Worm (Caenorhabditis elegans): ENCODE measurements around the gene F31B12.3.

Gene F31B12.3

ce11 chrX:10853271-10853670, 32.9 kb upstream of the F31B12.3 start:
- peak; percentile 19 for TF ChIP-seq C34F6.9 (tag; optimal IDR thresholded peaks at IDR 0.05)
- no peak for TF ChIP-seq R02D3.7 (tag; optimal IDR thresholded peaks at IDR 0.05)
- TF ChIP-seq unc-62 (GFP tag; optimal IDR thresholded peaks at IDR 0.05) = no peak
- peak; percentile 67 for TF ChIP-seq nhr-129 (tag; optimal IDR thresholded peaks at IDR 0.05)
- TF ChIP-seq nhr-6 (tag; optimal IDR thresholded peaks at IDR 0.05) = no peak
- TF ChIP-seq sma-9 (GFP tag; optimal IDR thresholded peaks at IDR 0.05) = peak; percentile 38
- no peak for TF ChIP-seq sma-9 (tag; optimal IDR thresholded peaks at IDR 0.05)
- TF ChIP-seq F13H6.1 (tag; optimal IDR thresholded peaks at IDR 0.05) = peak; percentile 63
- no peak for TF ChIP-seq ceh-82 (tag; optimal IDR thresholded peaks at IDR 0.05)
- peak; percentile 8 for TF ChIP-seq mab-5 (tag; optimal IDR thresholded peaks at IDR 0.05)

- TF ChIP-seq lsy-2 (tag; optimal IDR thresholded peaks at IDR 0.05) (no peak), unc-55 (GFP tag; optimal IDR thresholded peaks at IDR 0.05) (no peak), ztf-11 (tag; optimal IDR thresholded peaks at IDR 0.05) (no peak), dmd-4 (tag; optimal IDR thresholded peaks at IDR 0.05) (no peak), nhr-77 (tag; optimal IDR thresholded peaks at IDR 0.05) (no peak), zag-1 (tag; optimal IDR thresholded peaks at IDR 0.05) (no peak), unc-62 (GFP tag; optimal IDR thresholded peaks at IDR 0.05) (no peak), Y55F3AM.14 (GFP tag; optimal IDR thresholded peaks at IDR 0.05) (no peak), ztf-1 (GFP tag; conservative IDR thresholded peaks at IDR 0.05) (no peak), C34F6.9 (tag; optimal IDR thresholded peaks at IDR 0.05) (no peak), elt-1 (tag; optimal IDR thresholded peaks at IDR 0.05) (no peak), aly-2 (tag; optimal IDR thresholded peaks at IDR 0.05) (no peak), blmp-1 (tag; optimal IDR thresholded peaks at IDR 0.05; ENCODE audit: insufficient read depth) (no peak), gmeb-1 (tag; optimal IDR thresholded peaks at IDR 0.05) (no peak), egl-27 (tag; optimal IDR thresholded peaks at IDR 0.05) (no peak), nhr-237 (tag; optimal IDR thresholded peaks at IDR 0.05) (no peak), alr-1 (tag; optimal IDR thresholded peaks at IDR 0.05) (no peak), nhr-21 (tag; optimal IDR thresholded peaks at IDR 0.05) (no peak), crh-2 (tag; optimal IDR thresholded peaks at IDR 0.05) (no peak)
These were observed 31.3 kb upstream of the F31B12.3 start for ce11 chrX:10851735-10852134.

DNA sequence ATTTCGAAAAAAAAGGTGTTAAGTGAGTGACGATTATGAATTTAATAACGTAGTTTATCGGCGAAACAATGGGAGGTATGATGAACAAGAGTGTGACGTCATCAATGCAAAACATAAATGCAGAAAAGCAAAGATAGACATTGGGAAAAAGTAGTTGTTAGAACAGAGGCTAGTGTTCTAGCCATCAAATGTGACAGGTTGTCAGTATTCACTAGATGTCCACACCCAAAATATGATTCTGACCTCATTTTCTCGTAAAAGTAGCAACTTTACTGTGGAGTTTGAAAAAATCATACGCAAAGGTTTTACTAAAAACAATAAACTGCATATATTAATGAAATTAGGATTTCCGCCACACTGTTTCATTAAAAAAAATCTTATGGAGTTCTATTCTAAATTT, 30.8 kb upstream of the F31B12.3 start:
- TF ChIP-seq dmd-4 (tag; optimal IDR thresholded peaks at IDR 0.05) = no peak
- TF ChIP-seq nhr-12 (tag; optimal IDR thresholded peaks at IDR 0.05) = no peak
- TF ChIP-seq F13H6.1 (tag; optimal IDR thresholded peaks at IDR 0.05) = no peak
- TF ChIP-seq ceh-82 (tag; optimal IDR thresholded peaks at IDR 0.05) = no peak
- TF ChIP-seq R02D3.7 (tag; optimal IDR thresholded peaks at IDR 0.05) = no peak
- TF ChIP-seq unc-39 (tag; optimal IDR thresholded peaks at IDR 0.05) = no peak
- no peak for TF ChIP-seq nhr-129 (tag; optimal IDR thresholded peaks at IDR 0.05)
- TF ChIP-seq nhr-6 (tag; optimal IDR thresholded peaks at IDR 0.05) = no peak
- no peak for TF ChIP-seq skn-1 (tag; optimal IDR thresholded peaks at IDR 0.05)
- no peak for TF ChIP-seq lin-13 (GFP tag; optimal IDR thresholded peaks at IDR 0.05)
- no peak for TF ChIP-seq egl-27 (tag; optimal IDR thresholded peaks at IDR 0.05)
- no peak for TF ChIP-seq C34F6.9 (tag; optimal IDR thresholded peaks at IDR 0.05)
- TF ChIP-seq fos-1 (tag; optimal IDR thresholded peaks at IDR 0.05) = no peak
- TF ChIP-seq nhr-25 (tag; optimal IDR thresholded peaks at IDR 0.05) = no peak

DNA sequence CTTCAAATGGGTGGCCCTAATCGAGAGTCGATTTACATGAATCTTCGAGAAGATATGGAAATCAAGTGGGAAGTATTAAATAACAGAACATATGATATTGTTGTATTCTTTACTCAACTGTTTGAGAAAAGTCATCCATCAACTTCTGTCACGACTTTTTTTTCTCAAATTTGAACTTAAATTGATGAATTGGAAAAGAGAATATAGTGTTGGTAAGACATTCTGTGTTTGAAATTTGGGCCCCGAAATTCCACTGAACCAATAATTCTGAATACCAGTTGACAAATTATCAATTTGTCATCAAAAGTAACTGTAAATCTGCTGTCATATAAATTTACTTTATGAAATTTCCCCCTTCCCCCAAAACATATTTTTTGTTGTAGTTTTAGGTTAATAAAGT, 26.5 kb upstream of the F31B12.3 start:
- TF ChIP-seq peb-1 (tag; optimal IDR thresholded peaks at IDR 0.05) (no peak), C34F6.9 (tag; optimal IDR thresholded peaks at IDR 0.05) (no peak), lin-39 (tag; optimal IDR thresholded peaks at IDR 0.05) (no peak), Y55F3AM.14 (GFP tag; optimal IDR thresholded peaks at IDR 0.05) (no peak), ztf-1 (GFP tag; conservative IDR thresholded peaks at IDR 0.05) (no peak), ztf-4 (tag; optimal IDR thresholded peaks at IDR 0.05) (no peak), aly-2 (tag; optimal IDR thresholded peaks at IDR 0.05) (no peak), ZK546.5 (tag; optimal IDR thresholded peaks at IDR 0.05) (no peak), sma-3 (GFP tag; optimal IDR thresholded peaks at IDR 0.05) (no peak)
